Fruit fly (Drosophila melanogaster) whole organism, prepupa: Measurements from ENCODE around the gene Set.

Source experiments
- Blimp-1 ChIP-seq: fragments of 200-800 bp; sonication (Bioruptor generic); optimal IDR thresholded peaks from 3 replicates; lab custom pipeline; 2017; ENCODE audit warnings: missing biosample characterization, missing genetic modification characterization, mild to moderate bottlenecking, moderate library complexity, missing genetic modification reagents
- CG10631 ChIP-seq: fragments of 200-800 bp; sonication (Bioruptor generic); optimal IDR thresholded peaks from 2 replicates; lab custom pipeline; 2016; ENCODE audit warnings: missing biosample characterization, missing genetic modification characterization
- CG10669 ChIP-seq: fragments of 200-800 bp; sonication (Bioruptor generic); optimal IDR thresholded peaks from 3 replicates; lab custom pipeline; 2018; ENCODE audit warnings: missing biosample characterization, mild to moderate bottlenecking, missing genetic modification characterization, moderate library complexity
- CG11294 ChIP-seq: fragments of 200-800 bp; sonication (Bioruptor generic); IDR thresholded peaks from 2 replicates; pipeline ENCODE4 v1.3.6; 2022; ENCODE audit warnings: missing biosample characterization, missing genetic modification characterization
- CG11762 ChIP-seq: fragments of 200-800 bp; sonication (Bioruptor generic); optimal IDR thresholded peaks from 3 replicates; lab custom pipeline; 2016; ENCODE audit warnings: missing biosample characterization, missing genetic modification characterization; ENCODE audit not compliant: insufficient read depth
- CG1621 ChIP-seq: fragments of 200-800 bp; sonication (Bioruptor generic); optimal IDR thresholded peaks from 3 replicates; lab custom pipeline; 2018; ENCODE audit warnings: missing biosample characterization, mild to moderate bottlenecking, missing genetic modification characterization
- CG16779 ChIP-seq: fragments of 200-800 bp; sonication (Bioruptor generic); optimal IDR thresholded peaks from 3 replicates; lab custom pipeline; 2017; ENCODE audit warnings: missing biosample characterization, mild to moderate bottlenecking, missing genetic modification characterization
- CG3032 ChIP-seq: fragments of 200-800 bp; optimal IDR thresholded peaks from 2 replicates; lab custom pipeline; 2019; ENCODE audit warnings: missing biosample characterization, mild to moderate bottlenecking, missing genetic modification characterization, moderate library complexity
- CG32006 ChIP-seq: fragments of 200-800 bp; sonication (Bioruptor generic); optimal IDR thresholded peaks from 3 replicates; lab custom pipeline; 2017; ENCODE audit warnings: missing biosample characterization, mild to moderate bottlenecking, missing genetic modification characterization
- CG34406 ChIP-seq: fragments of 200-800 bp; sonication (Bioruptor generic); optimal IDR thresholded peaks from 3 replicates; lab custom pipeline; 2016; ENCODE audit warnings: missing biosample characterization, missing genetic modification characterization
- CG3919 ChIP-seq: fragments of 200-800 bp; sonication (Bioruptor generic); optimal IDR thresholded peaks from 3 replicates; lab custom pipeline; 2016; ENCODE audit warnings: missing biosample characterization, missing genetic modification characterization
- CG6163 ChIP-seq: fragments of 200-800 bp; sonication (Bioruptor generic); IDR thresholded peaks from 3 replicates; pipeline ENCODE4 v1.3.6; 2022; ENCODE audit warnings: missing biosample characterization, missing genetic modification characterization
- CG6276 ChIP-seq: fragments of 200-800 bp; sonication (Bioruptor generic); optimal IDR thresholded peaks from 2 replicates; lab custom pipeline; 2017; ENCODE audit warnings: missing biosample characterization, mild to moderate bottlenecking, missing genetic modification characterization
- CG6792 ChIP-seq: fragments of 200-800 bp; sonication (Bioruptor generic); optimal IDR thresholded peaks from 3 replicates; lab custom pipeline; 2016; ENCODE audit warnings: missing biosample characterization, missing genetic modification characterization
- CG6808 ChIP-seq: fragments of 200-800 bp; sonication (Bioruptor generic); optimal IDR thresholded peaks from 3 replicates; lab custom pipeline; 2017; ENCODE audit warnings: missing biosample characterization, missing genetic modification characterization, mild to moderate bottlenecking, moderate library complexity, missing genetic modification reagents
- CG7368 ChIP-seq: fragments of 200-800 bp; sonication (Bioruptor generic); optimal IDR thresholded peaks from 3 replicates; lab custom pipeline; 2016; ENCODE audit warnings: missing biosample characterization, missing genetic modification characterization
- CG8119 ChIP-seq: fragments of 200-800 bp; sonication (Bioruptor generic); IDR thresholded peaks from 3 replicates; pipeline ENCODE4 v1.3.6; 2022; ENCODE audit warnings: missing biosample characterization, missing genetic modification characterization
- CG8319 ChIP-seq: fragments of 200-800 bp; sonication (Bioruptor generic); optimal IDR thresholded peaks from 3 replicates; lab custom pipeline; 2016; ENCODE audit warnings: missing biosample characterization, missing genetic modification characterization
- CG8632 ChIP-seq: fragments of 200-800 bp; sonication (Bioruptor generic); optimal IDR thresholded peaks from 3 replicates; lab custom pipeline; 2016; ENCODE audit warnings: missing biosample characterization, missing genetic modification characterization
- CG9139 ChIP-seq: fragments of 200-800 bp; sonication (Bioruptor generic); optimal IDR thresholded peaks from 3 replicates; lab custom pipeline; 2017; ENCODE audit warnings: missing biosample characterization, mild to moderate bottlenecking, missing genetic modification characterization
- Eip78C ChIP-seq: fragments of 200-800 bp; sonication (Bioruptor generic); peaks from one replicate; lab custom pipeline; 2016; ENCODE audit warnings: missing biosample characterization, missing genetic modification characterization
- Eip93F ChIP-seq: fragments of 200-800 bp; sonication (Bioruptor generic); optimal IDR thresholded peaks from 2 replicates; lab custom pipeline; 2016; ENCODE audit warnings: missing biosample characterization, mild to moderate bottlenecking, missing genetic modification characterization
- Ets96B ChIP-seq: fragments of 200-800 bp; optimal IDR thresholded peaks from 2 replicates; lab custom pipeline; 2019; ENCODE audit warnings: missing biosample characterization, mild to moderate bottlenecking, missing genetic modification characterization, moderate library complexity
- Gug ChIP-seq: fragments of 200-800 bp; sonication (Bioruptor generic); IDR thresholded peaks from 2 replicates; pipeline ENCODE4 v1.3.6; 2022; ENCODE audit warnings: missing biosample characterization, missing genetic modification characterization
- Hr38 ChIP-seq: sonication (Bioruptor generic); optimal IDR thresholded peaks from 2 replicates; lab custom pipeline; 2016; ENCODE audit warnings: missing biosample characterization, missing genetic modification characterization
- Hr39 ChIP-seq: fragments of 200-800 bp; sonication (Bioruptor generic); optimal IDR thresholded peaks from 2 replicates; lab custom pipeline; 2016; ENCODE audit warnings: missing biosample characterization, missing genetic modification characterization
- Met ChIP-seq: fragments of 200-800 bp; sonication (Bioruptor generic); optimal IDR thresholded peaks from 3 replicates; lab custom pipeline; 2016; ENCODE audit warnings: missing biosample characterization, missing genetic modification characterization
- OdsH ChIP-seq: fragments of 200-800 bp; sonication (Bioruptor generic); optimal IDR thresholded peaks from 3 replicates; lab custom pipeline; 2016; ENCODE audit warnings: missing biosample characterization, missing genetic modification characterization
- Smox ChIP-seq: fragments of 200-800 bp; sonication (Bioruptor generic); optimal IDR thresholded peaks from 3 replicates; lab custom pipeline; 2016; ENCODE audit warnings: missing biosample characterization, missing genetic modification characterization
- Sox102F ChIP-seq: fragments of 200-800 bp; sonication (Bioruptor generic); optimal IDR thresholded peaks from 2 replicates; lab custom pipeline; 2016; ENCODE audit warnings: missing biosample characterization, mild to moderate bottlenecking, missing genetic modification characterization
- Sox14 ChIP-seq: fragments of 200-800 bp; sonication (Bioruptor generic); optimal IDR thresholded peaks from 3 replicates; lab custom pipeline; 2016; ENCODE audit warnings: missing biosample characterization, missing genetic modification characterization
- Sox15 ChIP-seq: fragments of 200-800 bp; sonication (Bioruptor generic); optimal IDR thresholded peaks from 3 replicates; lab custom pipeline; 2016; ENCODE audit warnings: missing biosample characterization, missing genetic modification characterization
- achi ChIP-seq: fragments of 200-800 bp; sonication (Bioruptor generic); optimal IDR thresholded peaks from 3 replicates; lab custom pipeline; 2016; ENCODE audit warnings: missing biosample characterization, missing genetic modification characterization
- acj6 ChIP-seq: fragments of 200-800 bp; sonication (Bioruptor generic); optimal IDR thresholded peaks from 3 replicates; lab custom pipeline; 2016; ENCODE audit warnings: missing biosample characterization, missing genetic modification characterization
- dsx ChIP-seq: fragments of 200-800 bp; optimal IDR thresholded peaks from 3 replicates; lab custom pipeline; 2019; ENCODE audit warnings: missing biosample characterization, mild to moderate bottlenecking, missing genetic modification characterization, moderate library complexity; ENCODE audit not compliant: poor library complexity, severe bottlenecking
- eg ChIP-seq: fragments of 200-800 bp; sonication (Bioruptor generic); IDR thresholded peaks from 3 replicates; pipeline ENCODE4 v1.3.6; 2022; ENCODE audit warnings: missing biosample characterization, missing genetic modification characterization
- esn ChIP-seq: fragments of 200-800 bp; sonication (Bioruptor generic); optimal IDR thresholded peaks from 2 replicates; lab custom pipeline; 2016; ENCODE audit warnings: missing biosample characterization, mild to moderate bottlenecking, missing genetic modification characterization, moderate library complexity
- fd59A ChIP-seq: fragments of 200-800 bp; sonication (Bioruptor generic); optimal IDR thresholded peaks from 2 replicates; lab custom pipeline; 2017; ENCODE audit warnings: missing biosample characterization, mild to moderate bottlenecking, missing genetic modification characterization, missing genetic modification reagents
- fd85E ChIP-seq: fragments of 200-800 bp; sonication (Bioruptor generic); optimal IDR thresholded peaks from 3 replicates; lab custom pipeline; 2016; ENCODE audit warnings: missing biosample characterization, missing genetic modification characterization
- fkh ChIP-seq: fragments of 200-800 bp; sonication (Bioruptor generic); optimal IDR thresholded peaks from 3 replicates; lab custom pipeline; 2017; ENCODE audit warnings: missing biosample characterization, mild to moderate bottlenecking, missing genetic modification characterization, moderate library complexity
- net ChIP-seq: fragments of 200-800 bp; sonication (Bioruptor generic); optimal IDR thresholded peaks from 3 replicates; lab custom pipeline; 2016; ENCODE audit warnings: missing biosample characterization, missing genetic modification characterization
- pdm3 ChIP-seq: fragments of 200-800 bp; sonication (Bioruptor generic); optimal IDR thresholded peaks from 3 replicates; lab custom pipeline; 2016; ENCODE audit warnings: missing biosample characterization, missing genetic modification characterization
- salr ChIP-seq, 2 experiments: fragments of 200-800 bp; sonication (Bioruptor generic); optimal IDR thresholded peaks; 3 replicates each; lab custom pipeline; 2016 to 2018; ENCODE audit warnings: missing biosample characterization in 2 of 2, missing genetic modification characterization in 2 of 2, mild to moderate bottlenecking in 1 of 2
- spab ChIP-seq: fragments of 200-800 bp; sonication (Bioruptor generic); optimal IDR thresholded peaks from 2 replicates; lab custom pipeline; 2017; ENCODE audit warnings: missing biosample characterization, mild to moderate bottlenecking, missing genetic modification characterization, missing genetic modification reagents
- svp ChIP-seq: fragments of 200-800 bp; sonication (Bioruptor generic); peaks from one replicate; lab custom pipeline; 2016; ENCODE audit warnings: missing biosample characterization, missing genetic modification characterization

Set gene

dm6 chr3R:15246601-15247000 is 16.8 kb upstream of the Set start:
- peak; percentile 2 for TF ChIP-seq esn (GFP tag; lab: Kevin White, UChicago)
- TF ChIP-seq Eip78C (GFP tag; lab: Kevin White, UChicago): peak; percentile 45
- no peak for TF ChIP-seq pdm3 (GFP tag; lab: Kevin White, UChicago)
- no peak for TF ChIP-seq CG8319 (GFP tag; lab: Kevin White, UChicago)
- TF ChIP-seq Met (GFP tag; lab: Kevin White, UChicago): peak; percentile 13
- TF ChIP-seq OdsH: no peak
- peak; percentile 2 for TF ChIP-seq Sox102F (GFP tag; lab: Kevin White, UChicago)

dm6 chr3R:15249037-15249436 is 14.3 kb upstream of the Set start, which contains the start of gene Amt:
TSS of gene Amt (minus strand) at chr3R:15249137.
- no peak for TF ChIP-seq CG8119
- no peak for TF ChIP-seq Gug (GFP tag; lab: Robert Waterston, UW)
- TF ChIP-seq Hr38: no peak
- TF ChIP-seq CG16779 (tag; lab: Kevin White, UChicago): no peak
- no peak for TF ChIP-seq fd59A (GFP tag; lab: Kevin White, UChicago)
- no peak for TF ChIP-seq CG11762 (GFP tag; lab: Kevin White, UChicago)
- TF ChIP-seq spab (GFP tag; lab: Kevin White, UChicago): no peak
- TF ChIP-seq CG7368: no peak
- no peak for TF ChIP-seq CG8632 (GFP tag; lab: Kevin White, UChicago)
- TF ChIP-seq Sox15 (GFP tag; lab: Kevin White, UChicago): no peak
- TF ChIP-seq Blimp-1 (GFP tag; lab: Kevin White, UChicago): no peak
- no peak for TF ChIP-seq pdm3 (GFP tag; lab: Kevin White, UChicago)
- TF ChIP-seq CG6808: no peak
- TF ChIP-seq Smox (GFP tag; lab: Kevin White, UChicago): no peak
- no peak for TF ChIP-seq CG11294 (GFP tag; lab: Robert Waterston, UW)
- no peak for TF ChIP-seq Ets96B (tag; lab: Kevin White, UChicago)
- no peak for TF ChIP-seq dsx (GFP tag; lab: Kevin White, UChicago)
- TF ChIP-seq CG6276: no peak
- no peak for TF ChIP-seq svp (GFP tag; lab: Kevin White, UChicago)

- TF ChIP-seq Met (GFP tag; lab: Kevin White, UChicago) (no peak), CG10669 (no peak), svp (GFP tag; lab: Kevin White, UChicago) (peak; percentile 2)
Measured at dm6 chr3R:15249735-15250134, 13.6 kb upstream of the Set start, which contains the start of gene CG42404. TSS of gene CG42404 (plus strand) at chr3R:15250094.

- TF ChIP-seq fkh (no peak), fd85E (GFP tag; lab: Kevin White, UChicago) (no peak), Sox14 (no peak), CG10631 (peak; percentile 66), Sox15 (GFP tag; lab: Kevin White, UChicago) (no peak), CG34406 (GFP tag; lab: Kevin White, UChicago) (no peak), Hr39 (GFP tag; lab: Kevin White, UChicago) (peak; percentile 21), CG32006 (peak; percentile 73), CG9139 (GFP tag; lab: Kevin White, UChicago) (no peak), acj6 (GFP tag; lab: Kevin White, UChicago) (peak; percentile 49), CG3919 (no peak), achi (peak; percentile 72), OdsH (no peak), dsx (GFP tag; lab: Kevin White, UChicago) (no peak), svp (GFP tag; lab: Kevin White, UChicago) (peak; percentile 72), CG3032 (tag; lab: Kevin White, UChicago) (no peak), CG6163 (GFP tag; lab: Robert Waterston, UW) (peak; percentile 80), CG7368 (no peak), eg (peak; percentile 74; the same call in 1 of the 3 replicates), CG8319 (GFP tag; lab: Kevin White, UChicago) (no peak), salr (GFP tag; optimal IDR thresholded peaks at IDR 0.05; lab: Kevin White, UChicago) (no peak), CG6792 (GFP tag; lab: Kevin White, UChicago) (peak; percentile 46), Ets96B (tag; lab: Kevin White, UChicago) (no peak), Eip78C (GFP tag; lab: Kevin White, UChicago) (peak; percentile 74), CG1621 (tag; lab: Kevin White, UChicago) (no peak), net (GFP tag; lab: Kevin White, UChicago) (no peak), esn (GFP tag; lab: Kevin White, UChicago) (no peak), fd59A (GFP tag; lab: Kevin White, UChicago) (peak; percentile 40), Eip93F (no peak)
Measured at dm6 chr3R:15250454-15250853, 12.9 kb upstream of the Set start.
